Fruit fly (Drosophila melanogaster) whole organism: ENCODE measurements around the gene Sfp78E.

Experiments
- CG8478 ChIP-seq: fragments of >200 bp; optimal IDR thresholded peaks from 2 replicates; lab custom pipeline; 2018; ENCODE audit warnings: inconsistent platforms
- Dll ChIP-seq: fragments of >200 bp; optimal IDR thresholded peaks from 2 replicates; lab custom pipeline; 2017
- pan ChIP-seq: fragments of >200 bp; optimal IDR thresholded peaks from 2 replicates; lab custom pipeline; 2017
- usp ChIP-seq: fragments of >200 bp; optimal IDR thresholded peaks from 2 replicates; lab custom pipeline; 2017; ENCODE audit warnings: missing biosample characterization, missing genetic modification characterization, mixed read lengths

dm6 chr3L:21683942-21684341, at the start of gene Sfp78E:
- no peak for TF ChIP-seq usp
- no peak for TF ChIP-seq pan
- TF ChIP-seq CG8478 (lab: Kevin White, UChicago), result no peak
- no peak for TF ChIP-seq Dll (lab: Kevin White, UChicago)
